Worm (Caenorhabditis elegans) whole organism, L4/young adult: ENCODE results near the gene C09G9.1.
A peak's percentile ranks its signal among the peaks of the same experiment; 100 is the strongest.

Experiments
- W03F9.2 ChIP-seq: fragments of 150-350 bp; optimal IDR thresholded peaks from 2 replicates; lab custom pipeline; 2014; ENCODE audit warnings: missing biosample characterization, missing genetic modification characterization
- dao-5 ChIP-seq: sonication (generic microtip); optimal IDR thresholded peaks from 2 replicates; lab custom pipeline; 2016; ENCODE audit warnings: missing genotype, missing genetic modification characterization, moderate library complexity, missing compliant biosample characterization
- him-1 ChIP-seq: sonication (generic microtip); optimal IDR thresholded peaks from 2 replicates; lab custom pipeline; 2016; ENCODE audit warnings: missing genotype, missing genetic modification reagents, missing genetic modification characterization, missing compliant biosample characterization

C09G9.1 gene

ce11 chrIV:8869624-8870023 is 4.3 kb upstream of the C09G9.1 start, which contains the start of gene npp-23:
TSS of gene npp-23 (minus strand) at chrIV:8869679.
- TF ChIP-seq W03F9.2 (tag; lab: Kevin White, UChicago) (no peak), him-1 (tag; lab: Kevin White, UChicago) (no peak), dao-5 (tag; lab: Kevin White, UChicago) (no peak)

DNA sequence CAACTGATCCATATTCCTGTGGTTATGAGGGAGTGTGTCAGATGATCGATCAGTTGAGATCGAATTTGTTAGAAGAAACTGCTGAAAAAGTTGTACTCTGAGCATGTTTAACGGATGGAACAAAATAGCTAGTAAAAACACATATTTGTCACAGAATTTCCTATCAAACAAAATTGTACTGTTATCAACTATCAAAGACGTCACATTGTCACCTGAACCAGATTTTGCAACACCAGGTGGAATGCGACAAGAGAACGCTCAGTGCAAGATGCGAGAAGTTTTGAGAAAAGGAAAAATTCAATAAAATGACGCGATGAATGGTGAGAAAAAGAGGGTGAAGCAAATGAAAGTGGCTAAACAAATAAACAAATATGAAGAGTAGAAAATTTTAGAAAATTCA is 2.3 kb upstream of the C09G9.1 start:
- TF ChIP-seq him-1 (tag; lab: Kevin White, UChicago), result no peak
- no peak for TF ChIP-seq W03F9.2 (tag; lab: Kevin White, UChicago)
- no peak for TF ChIP-seq dao-5 (tag; lab: Kevin White, UChicago)

DNA sequence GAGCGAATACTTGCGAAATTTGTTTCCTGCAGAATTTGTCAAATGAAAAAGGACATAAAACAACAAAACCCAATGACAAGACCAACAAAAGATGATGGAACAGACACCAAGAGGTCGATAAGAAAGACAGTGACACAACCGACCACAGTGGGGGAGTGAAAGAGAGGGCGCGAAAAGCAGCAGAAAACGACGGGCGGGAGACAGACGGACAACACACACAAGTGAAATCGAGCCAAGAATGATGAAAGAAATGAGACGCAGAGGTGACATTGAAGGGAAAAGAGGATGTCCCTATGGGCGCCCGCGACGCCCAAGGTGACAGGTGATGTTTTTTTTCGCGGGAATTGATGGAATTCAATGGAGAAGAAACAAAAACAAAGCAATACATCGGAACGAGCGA is 807 bp upstream of the C09G9.1 start:
- TF ChIP-seq W03F9.2 (tag; lab: Kevin White, UChicago), result peak; percentile 74
- TF ChIP-seq him-1 (tag; lab: Kevin White, UChicago), result no peak

DNA sequence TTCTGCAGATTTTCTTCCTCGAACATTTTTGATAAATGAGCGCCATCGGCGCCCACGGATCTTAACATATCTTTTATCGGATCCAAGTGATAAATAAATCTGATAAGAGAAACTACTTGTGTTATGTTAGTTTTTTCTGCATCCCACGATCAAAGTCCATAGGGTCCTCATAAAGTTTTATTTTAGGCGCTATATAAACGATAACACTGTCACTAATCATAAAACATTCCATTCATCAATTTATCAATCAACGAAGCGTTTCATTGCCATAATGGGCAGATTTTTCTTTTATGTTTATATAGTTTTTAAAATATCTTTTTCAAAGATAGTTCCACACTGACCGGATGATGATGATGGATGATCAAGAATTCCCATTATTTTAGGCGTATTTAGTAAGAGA is 613 bp downstream of the C09G9.1 start:
- no peak for TF ChIP-seq dao-5 (tag; lab: Kevin White, UChicago)
- no peak for TF ChIP-seq W03F9.2 (tag; lab: Kevin White, UChicago)
- no peak for TF ChIP-seq him-1 (tag; lab: Kevin White, UChicago)

DNA sequence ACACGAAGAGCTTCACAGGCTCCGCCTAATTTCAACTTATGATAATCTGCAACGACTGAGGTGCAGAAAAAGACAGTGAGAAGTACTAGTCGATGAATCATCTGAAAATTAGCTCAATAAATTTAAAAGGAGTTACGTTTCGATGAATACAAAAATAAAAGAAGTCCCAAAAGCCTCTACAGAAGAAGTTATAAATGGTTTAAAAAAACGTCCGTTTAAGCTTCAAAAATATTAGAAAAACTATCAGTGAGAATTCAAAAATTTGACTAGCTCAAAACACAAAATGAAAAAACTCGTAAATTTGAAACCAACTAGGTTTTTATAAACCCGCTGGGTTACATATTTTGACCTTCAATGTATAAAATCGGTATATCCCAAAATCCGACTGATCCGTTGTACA is 9.3 kb downstream of the C09G9.1 start, which contains the start of gene T11B7.5:
T11B7.5 (minus strand) TSS at position 101 of the 400 bp plus-strand sequence.
- TF ChIP-seq dao-5 (tag; lab: Kevin White, UChicago), result no peak
- TF ChIP-seq W03F9.2 (tag; lab: Kevin White, UChicago), result no peak
- no peak for TF ChIP-seq him-1 (tag; lab: Kevin White, UChicago)

DNA sequence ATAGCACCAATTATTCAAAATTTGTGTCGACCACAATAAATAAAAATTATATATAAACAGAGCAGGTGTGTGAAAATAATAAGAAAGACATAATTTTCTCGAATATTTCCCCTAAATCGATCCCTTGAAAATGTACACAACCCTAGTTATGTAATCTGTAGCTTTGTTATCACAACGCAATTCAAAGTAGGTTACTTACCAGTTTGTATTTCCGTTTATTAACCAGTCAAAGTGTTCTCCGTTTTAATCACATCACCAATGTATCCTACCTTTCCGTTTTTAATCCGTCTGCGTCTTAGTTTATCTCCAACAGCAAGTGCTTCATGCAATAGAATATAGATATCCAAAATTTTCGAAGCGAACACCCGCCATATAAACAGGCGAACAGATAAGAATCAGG is 12.0 kb downstream of the C09G9.1 start:
- TF ChIP-seq W03F9.2 (tag; lab: Kevin White, UChicago), result no peak
- TF ChIP-seq dao-5 (tag; lab: Kevin White, UChicago), result no peak
- no peak for TF ChIP-seq him-1 (tag; lab: Kevin White, UChicago)

DNA sequence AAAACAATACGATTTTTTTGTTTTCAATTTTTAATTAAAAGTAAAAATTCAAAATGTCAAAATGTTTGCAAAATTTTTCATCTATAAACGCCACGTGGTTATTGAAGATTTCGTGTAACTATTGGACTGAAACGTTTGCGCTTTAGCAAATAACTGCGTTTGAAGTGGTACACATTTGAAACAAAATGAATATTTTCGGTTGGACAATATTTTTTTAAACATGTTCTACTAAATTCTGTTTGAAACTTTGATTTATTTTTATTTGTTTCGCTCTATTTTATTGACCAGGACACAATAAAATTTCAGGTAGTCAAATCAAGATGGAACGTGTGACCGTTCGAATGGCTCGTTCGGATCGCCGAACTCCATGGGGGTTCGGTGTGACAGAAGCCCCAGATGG is 13.1 kb downstream of the C09G9.1 start, which contains the start of gene alp-1:
alp-1 (plus strand) TSS at position 301 of the 400 bp plus-strand sequence.
- TF ChIP-seq W03F9.2 (tag; lab: Kevin White, UChicago) (no peak), him-1 (tag; lab: Kevin White, UChicago) (no peak), dao-5 (tag; lab: Kevin White, UChicago) (no peak)

ce11 chrIV:8850807-8851206 is 14.5 kb downstream of the C09G9.1 start:
- no peak for TF ChIP-seq dao-5 (tag; lab: Kevin White, UChicago)
- TF ChIP-seq him-1 (tag; lab: Kevin White, UChicago), result no peak
- no peak for TF ChIP-seq W03F9.2 (tag; lab: Kevin White, UChicago)

DNA sequence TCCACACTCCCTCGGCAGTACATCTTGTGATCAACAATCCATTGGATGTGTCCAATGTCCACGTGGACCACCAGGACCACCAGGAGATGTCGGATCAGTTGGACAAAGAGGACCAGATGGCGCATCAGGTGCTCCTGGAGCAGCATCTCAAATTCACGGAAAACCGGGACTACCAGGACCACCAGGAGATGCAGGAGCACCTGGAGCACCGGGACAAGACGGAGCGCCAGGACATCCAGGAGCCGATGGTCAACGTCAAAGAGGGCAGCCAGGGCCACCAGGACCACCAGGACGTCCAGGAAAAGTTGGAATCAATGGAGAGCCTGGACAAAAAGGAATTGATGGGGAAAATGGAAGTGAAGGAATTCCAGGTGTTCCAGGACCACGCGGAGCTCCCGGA is 16.3 kb downstream of the C09G9.1 start:
- TF ChIP-seq W03F9.2 (tag; lab: Kevin White, UChicago) (no peak), dao-5 (tag; lab: Kevin White, UChicago) (no peak), him-1 (tag; lab: Kevin White, UChicago) (no peak)

DNA sequence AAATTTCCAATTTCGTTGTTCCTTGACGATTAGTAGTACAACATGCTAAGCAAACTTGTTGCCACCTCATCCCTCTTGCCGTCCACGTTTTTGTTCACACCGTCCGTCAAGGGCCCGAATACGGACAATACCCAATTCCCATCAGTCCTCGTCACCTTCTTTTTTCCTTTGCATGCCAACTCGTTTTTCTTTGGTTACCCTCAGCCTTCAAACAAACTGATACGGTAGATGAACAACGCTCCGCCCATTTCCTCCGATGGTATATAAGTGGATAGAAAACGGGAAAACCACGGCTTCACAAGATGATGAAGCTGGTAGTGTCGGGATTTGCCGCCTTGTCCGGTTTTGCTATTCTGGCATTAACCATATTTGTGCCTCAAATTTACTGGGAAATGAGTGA is 17.4 kb downstream of the C09G9.1 start, which contains the start of gene col-118:
col-118 (plus strand) TSS at position 301 of the 400 bp plus-strand sequence.
- TF ChIP-seq W03F9.2 (tag; lab: Kevin White, UChicago), result no peak
- TF ChIP-seq dao-5 (tag; lab: Kevin White, UChicago), result no peak
- TF ChIP-seq him-1 (tag; lab: Kevin White, UChicago), result no peak

DNA sequence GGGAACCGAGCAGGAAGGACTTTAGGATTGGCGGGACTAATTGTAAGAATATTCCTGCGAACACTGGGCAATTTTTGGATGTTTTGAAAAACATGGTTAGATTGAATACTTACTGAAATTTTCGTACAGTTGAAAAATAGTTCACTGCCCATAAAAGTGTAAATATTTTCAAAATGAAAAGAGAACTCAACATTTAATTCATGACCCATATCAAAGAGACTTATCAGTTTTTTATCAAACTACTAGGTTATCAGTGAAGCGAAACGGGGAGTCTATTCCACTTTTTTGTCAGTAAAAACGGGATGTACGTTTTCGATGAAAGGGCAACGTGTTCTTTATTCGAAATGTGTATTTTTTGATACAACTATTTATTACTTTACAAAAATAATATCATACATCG is 19.4 kb downstream of the C09G9.1 start:
- TF ChIP-seq him-1 (tag; lab: Kevin White, UChicago) (no peak), dao-5 (tag; lab: Kevin White, UChicago) (no peak), W03F9.2 (tag; lab: Kevin White, UChicago) (no peak)

DNA sequence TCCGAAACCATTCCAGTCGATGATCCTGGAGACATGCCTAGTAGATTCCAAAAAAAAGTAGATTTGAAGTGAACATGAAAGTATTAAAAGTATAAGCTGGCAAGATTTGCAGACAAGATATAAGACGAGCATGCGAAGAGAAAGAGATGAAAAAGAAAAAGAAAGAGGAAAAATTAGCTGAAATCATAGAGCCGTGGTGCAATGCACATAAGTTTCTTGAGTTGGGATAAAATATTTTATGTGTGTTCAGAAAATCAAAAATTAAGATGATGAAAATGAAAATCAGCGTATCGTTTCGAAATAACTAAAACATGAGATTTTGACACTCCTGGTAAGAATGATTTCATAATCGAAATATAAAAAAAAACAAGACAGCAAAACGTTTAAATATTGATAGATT is 20.8 kb downstream of the C09G9.1 start, which contains the start of gene T11B7.2:
T11B7.2 (minus strand) TSS at position 101 of the 400 bp plus-strand sequence.
- no peak for TF ChIP-seq W03F9.2 (tag; lab: Kevin White, UChicago)
- TF ChIP-seq him-1 (tag; lab: Kevin White, UChicago), result no peak
- TF ChIP-seq dao-5 (tag; lab: Kevin White, UChicago), result no peak

- TF ChIP-seq dao-5 (tag; lab: Kevin White, UChicago) (no peak), him-1 (tag; lab: Kevin White, UChicago) (no peak), W03F9.2 (tag; lab: Kevin White, UChicago) (no peak)
Observed at ce11 chrIV:8840161-8840765, 25.0 kb downstream of the C09G9.1 start, which contains the start of the genes T28C6.11 and T11B7.1. TSS of gene T28C6.11 (minus strand) at chrIV:8840261. TSS of gene T11B7.1 (plus strand) at chrIV:8840715.

DNA sequence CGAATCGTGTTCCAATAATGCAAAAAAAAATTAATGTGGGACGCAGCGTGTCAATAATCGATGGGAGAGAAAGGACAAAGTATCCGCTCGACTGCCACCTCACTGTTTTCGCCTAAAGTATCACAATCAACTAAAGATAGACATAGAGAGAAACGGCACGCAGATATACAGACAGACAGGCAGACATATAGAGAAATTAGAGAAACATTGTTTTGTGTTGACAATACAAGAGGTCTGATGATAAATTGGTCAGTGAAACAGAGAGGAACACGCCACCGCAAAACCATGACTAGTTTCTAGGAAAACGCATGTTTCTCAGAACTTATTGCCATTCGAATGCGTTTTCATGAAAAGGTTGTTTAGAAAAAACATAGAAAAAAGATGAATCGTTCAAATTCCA is 34.7 kb downstream of the C09G9.1 start, which contains the start of gene T28C6.8:
T28C6.8 (minus strand) TSS at position 137 of the 400 bp plus-strand sequence.
- TF ChIP-seq dao-5 (tag; lab: Kevin White, UChicago) (no peak), W03F9.2 (tag; lab: Kevin White, UChicago) (no peak), him-1 (tag; lab: Kevin White, UChicago) (no peak)
